Worm (Caenorhabditis elegans): ENCODE measurements around the gene B0432.9.

The B0432.9 gene

ce11 chrII:257519-257918, 26.0 kb downstream of the B0432.9 start, which contains the start of gene cat-2:
TSS of gene cat-2 (plus strand) at chrII:257819.
- no peak for TF ChIP-seq W03F9.2 (tag; optimal IDR thresholded peaks at IDR 0.05)

ce11 chrII:255124-255523, 28.4 kb downstream of the B0432.9 start:
- TF ChIP-seq dao-5 (tag; optimal IDR thresholded peaks at IDR 0.05): peak; percentile 32
- peak; percentile 93 for TF ChIP-seq W03F9.2 (tag; optimal IDR thresholded peaks at IDR 0.05)
- TF ChIP-seq him-1 (tag; optimal IDR thresholded peaks at IDR 0.05): peak; percentile 49

- TF ChIP-seq dao-5 (tag; optimal IDR thresholded peaks at IDR 0.05) (no peak), W03F9.2 (tag; optimal IDR thresholded peaks at IDR 0.05) (no peak), him-1 (tag; optimal IDR thresholded peaks at IDR 0.05) (no peak)
These were observed 35.8 kb downstream of the B0432.9 start for ce11 chrII:247736-248135.

ce11 chrII:240043-240442, 43.5 kb downstream of the B0432.9 start:
- TF ChIP-seq W03F9.2 (tag; optimal IDR thresholded peaks at IDR 0.05) (no peak), him-1 (tag; optimal IDR thresholded peaks at IDR 0.05) (no peak), dao-5 (tag; optimal IDR thresholded peaks at IDR 0.05) (no peak)

ce11 chrII:237721-238120, 45.8 kb downstream of the B0432.9 start, which contains the start of gene laat-1:
TSS of gene laat-1 (minus strand) at chrII:237821.
- TF ChIP-seq him-1 (tag; optimal IDR thresholded peaks at IDR 0.05): no peak
- TF ChIP-seq dao-5 (tag; optimal IDR thresholded peaks at IDR 0.05): no peak
- TF ChIP-seq W03F9.2 (tag; optimal IDR thresholded peaks at IDR 0.05): no peak

ce11 chrII:232641-233040, 50.9 kb downstream of the B0432.9 start, which contains the start of gene Y43H11AL.1:
TSS of gene Y43H11AL.1 (minus strand) at chrII:232741.
- TF ChIP-seq W03F9.2 (tag; optimal IDR thresholded peaks at IDR 0.05): no peak
- no peak for TF ChIP-seq him-1 (tag; optimal IDR thresholded peaks at IDR 0.05)
- no peak for TF ChIP-seq dao-5 (tag; optimal IDR thresholded peaks at IDR 0.05)

Measured in whole organism, L4/young adult.